Fruit fly (Drosophila melanogaster) whole organism, embryonic: ENCODE data around the gene slam.

Experiments used
- Ada2b ChIP-seq: fragments of 200-800 bp; sonication (Bioruptor generic); IDR thresholded peaks from 2 replicates; pipeline ENCODE4 v1.3.6; 2022; ENCODE audit warnings: missing biosample characterization, missing genetic modification characterization
- CG10979 ChIP-seq: fragments of 200-800 bp; sonication (Bioruptor generic); optimal IDR thresholded peaks from 2 replicates; lab custom pipeline; 2018; ENCODE audit warnings: missing biosample characterization, mild to moderate bottlenecking, missing genetic modification characterization, moderate library complexity
- CG12744 ChIP-seq: fragments of 200-800 bp; sonication (Bioruptor generic); optimal IDR thresholded peaks from 2 replicates; lab custom pipeline; 2016; ENCODE audit warnings: missing biosample characterization, missing genetic modification characterization
- CG12942 ChIP-seq: fragments of 200-800 bp; sonication (Bioruptor generic); optimal IDR thresholded peaks from 3 replicates; lab custom pipeline; 2016; ENCODE audit warnings: missing biosample characterization, missing genetic modification characterization
- CG13123 ChIP-seq: fragments of 200-800 bp; sonication (Bioruptor generic); optimal IDR thresholded peaks from 2 replicates; lab custom pipeline; 2016; ENCODE audit warnings: missing biosample characterization, missing genetic modification characterization
- CG14667 ChIP-seq: fragments of 200-800 bp; sonication (Bioruptor generic); IDR thresholded peaks from 2 replicates; pipeline ENCODE4 v1.3.6; 2022; ENCODE audit warnings: missing biosample characterization, missing genetic modification characterization
- CG17361 ChIP-seq: fragments of 200-800 bp; sonication (Bioruptor generic); IDR thresholded peaks from 3 replicates; pipeline ENCODE4 v1.3.6; 2022; ENCODE audit warnings: missing biosample characterization, missing genetic modification characterization
- CG17802 ChIP-seq: fragments of 200-800 bp; sonication (Bioruptor generic); optimal IDR thresholded peaks from 2 replicates; lab custom pipeline; 2018; ENCODE audit warnings: missing biosample characterization, mild to moderate bottlenecking, missing genetic modification characterization, moderate library complexity
- CG1792 ChIP-seq: fragments of 200-800 bp; sonication (Bioruptor generic); optimal IDR thresholded peaks from 2 replicates; lab custom pipeline; 2016; ENCODE audit warnings: missing biosample characterization, missing genetic modification characterization
- CG2116 ChIP-seq: fragments of 200-800 bp; sonication (Bioruptor generic); optimal IDR thresholded peaks from 3 replicates; lab custom pipeline; 2018; ENCODE audit warnings: missing biosample characterization, mild to moderate bottlenecking, missing genetic modification characterization
- CG34376 ChIP-seq: fragments of 200-800 bp; sonication (Bioruptor generic); optimal IDR thresholded peaks from 2 replicates; lab custom pipeline; 2018; ENCODE audit warnings: missing biosample characterization, mild to moderate bottlenecking, missing genetic modification characterization
- CG42726 ChIP-seq: fragments of 200-800 bp; sonication (Bioruptor generic); IDR thresholded peaks from 2 replicates; pipeline ENCODE4 v1.3.6; 2022; ENCODE audit warnings: missing biosample characterization, missing genetic modification characterization; ENCODE audit not compliant: partially characterized antibody
- CG5953 ChIP-seq: fragments of 200-800 bp; sonication (Bioruptor generic); IDR thresholded peaks from 2 replicates; pipeline ENCODE4 v1.3.6; 2022; ENCODE audit warnings: missing biosample characterization, missing genetic modification characterization
- CG8388 ChIP-seq: fragments of 200-800 bp; sonication (Bioruptor generic); optimal IDR thresholded peaks from 2 replicates; lab custom pipeline; 2019; ENCODE audit warnings: missing biosample characterization, mild to moderate bottlenecking, missing genetic modification characterization, moderate library complexity
- D19A ChIP-seq: fragments of 200-800 bp; optimal IDR thresholded peaks from 3 replicates; lab custom pipeline; 2019; ENCODE audit warnings: missing biosample characterization, mild to moderate bottlenecking, missing genetic modification characterization, moderate library complexity
- D19B ChIP-seq: fragments of 200-800 bp; sonication (Bioruptor generic); optimal IDR thresholded peaks from 2 replicates; lab custom pipeline; 2017; ENCODE audit warnings: missing biosample characterization, mild to moderate bottlenecking, missing genetic modification characterization
- Dek ChIP-seq: fragments of 200-800 bp; sonication (Bioruptor generic); optimal IDR thresholded peaks from 3 replicates; lab custom pipeline; 2019; ENCODE audit warnings: missing biosample characterization, mild to moderate bottlenecking, missing genetic modification characterization, moderate library complexity
- Fer1 ChIP-seq: fragments of 200-800 bp; sonication (Bioruptor generic); optimal IDR thresholded peaks from 2 replicates; lab custom pipeline; 2017; ENCODE audit warnings: missing biosample characterization, mild to moderate bottlenecking, missing genetic modification characterization
- Gsc ChIP-seq: fragments of 200-800 bp; sonication (Bioruptor generic); IDR thresholded peaks from 2 replicates; pipeline ENCODE4 v1.3.6; 2022; ENCODE audit warnings: missing biosample characterization, missing genetic modification characterization
- HLHmδ ChIP-seq: fragments of 200-800 bp; sonication (Bioruptor generic); optimal IDR thresholded peaks from 2 replicates; lab custom pipeline; 2018; ENCODE audit warnings: missing biosample characterization, mild to moderate bottlenecking, missing genetic modification characterization, moderate library complexity
- Lhr ChIP-seq: fragments of 200-800 bp; sonication (Bioruptor generic); optimal IDR thresholded peaks from 3 replicates; lab custom pipeline; 2017; ENCODE audit warnings: mild to moderate bottlenecking, missing biosample characterization, missing genetic modification reagents, missing genetic modification characterization
- Sox102F ChIP-seq: fragments of 200-800 bp; sonication (Bioruptor generic); optimal IDR thresholded peaks from 2 replicates; lab custom pipeline; 2018; ENCODE audit warnings: missing biosample characterization, mild to moderate bottlenecking, missing genetic modification characterization, moderate library complexity
- Sry-β ChIP-seq: fragments of 200-800 bp; sonication (Bioruptor generic); optimal IDR thresholded peaks from 2 replicates; lab custom pipeline; 2018; ENCODE audit warnings: missing biosample characterization, mild to moderate bottlenecking, missing genetic modification characterization, moderate library complexity
- Vsx1 ChIP-seq: fragments of 200-800 bp; sonication (Bioruptor generic); optimal IDR thresholded peaks from 2 replicates; lab custom pipeline; 2017; ENCODE audit warnings: missing biosample characterization, mild to moderate bottlenecking, missing genetic modification characterization, missing genetic modification reagents
- ab ChIP-seq: fragments of 200-800 bp; sonication (Bioruptor generic); optimal IDR thresholded peaks from 2 replicates; lab custom pipeline; 2016; ENCODE audit warnings: missing biosample characterization, missing genetic modification characterization
- ase ChIP-seq: fragments of 200-800 bp; sonication (Bioruptor generic); IDR thresholded peaks from 3 replicates; pipeline ENCODE4 v1.3.6; 2022; ENCODE audit warnings: missing biosample characterization, missing genetic modification characterization
- bcd ChIP-seq: fragments of 200-800 bp; sonication (Bioruptor generic); optimal IDR thresholded peaks from 2 replicates; lab custom pipeline; 2017; ENCODE audit warnings: missing biosample characterization, mild to moderate bottlenecking, missing genetic modification characterization
- bigmax ChIP-seq: fragments of 200-800 bp; sonication (Bioruptor generic); optimal IDR thresholded peaks from 2 replicates; lab custom pipeline; 2018; ENCODE audit warnings: missing biosample characterization, mild to moderate bottlenecking, missing genetic modification characterization
- btn ChIP-seq: fragments of 200-800 bp; sonication (Bioruptor generic); optimal IDR thresholded peaks from 2 replicates; lab custom pipeline; 2016; ENCODE audit warnings: missing biosample characterization, missing genetic modification characterization
- en ChIP-seq: fragments of 200-800 bp; sonication (Bioruptor generic); optimal IDR thresholded peaks from 2 replicates; lab custom pipeline; 2016; ENCODE audit warnings: missing biosample characterization, missing genetic modification characterization
- fd96Cb ChIP-seq: fragments of 200-800 bp; sonication (Bioruptor generic); optimal IDR thresholded peaks from 2 replicates; lab custom pipeline; 2018; ENCODE audit warnings: missing biosample characterization, mild to moderate bottlenecking, missing genetic modification characterization, moderate library complexity
- fu2 ChIP-seq: fragments of 200-800 bp; sonication (Bioruptor generic); optimal IDR thresholded peaks from 2 replicates; lab custom pipeline; 2016; ENCODE audit warnings: missing biosample characterization, missing genetic modification characterization
- gfzf ChIP-seq: fragments of 200-800 bp; sonication (Bioruptor generic); optimal IDR thresholded peaks from 2 replicates; lab custom pipeline; 2016; ENCODE audit warnings: missing biosample characterization, mild to moderate bottlenecking, missing genetic modification characterization, moderate library complexity
- gsb ChIP-seq: fragments of 200-800 bp; sonication (Bioruptor generic); IDR thresholded peaks from 2 replicates; pipeline ENCODE4 v1.3.6; 2022; ENCODE audit warnings: missing biosample characterization, missing genetic modification characterization
- h ChIP-seq: fragments of >200 bp; optimal IDR thresholded peaks from 2 replicates; lab custom pipeline; 2017
- hth ChIP-seq: fragments of >200 bp; optimal IDR thresholded peaks from 2 replicates; lab custom pipeline; 2017; ENCODE audit warnings: inconsistent platforms
- kah ChIP-seq: fragments of 200-800 bp; sonication (Bioruptor generic); optimal IDR thresholded peaks from 2 replicates; lab custom pipeline; 2018; ENCODE audit warnings: missing biosample characterization, mild to moderate bottlenecking, missing genetic modification characterization
- ken ChIP-seq: fragments of 200-800 bp; sonication (Bioruptor generic); IDR thresholded peaks from 3 replicates; pipeline ENCODE4 v1.3.6; 2022; ENCODE audit warnings: missing biosample characterization, missing genetic modification characterization
- mam ChIP-seq: fragments of 200-800 bp; sonication (Bioruptor generic); optimal IDR thresholded peaks from 3 replicates; lab custom pipeline; 2016; ENCODE audit warnings: missing biosample characterization, missing genetic modification characterization
- odd ChIP-seq: fragments of 200-800 bp; sonication (Bioruptor generic); optimal IDR thresholded peaks from 2 replicates; lab custom pipeline; 2017; ENCODE audit warnings: missing biosample characterization, mild to moderate bottlenecking, missing genetic modification characterization
- pb ChIP-seq: fragments of 200-800 bp; sonication (Bioruptor generic); optimal IDR thresholded peaks from 3 replicates; lab custom pipeline; 2016; ENCODE audit warnings: missing biosample characterization, missing genetic modification characterization
- phol ChIP-seq: fragments of 200-800 bp; sonication (Bioruptor generic); optimal IDR thresholded peaks from 3 replicates; lab custom pipeline; 2018; ENCODE audit warnings: missing biosample characterization, mild to moderate bottlenecking, missing genetic modification characterization, moderate library complexity
- repo ChIP-seq: fragments of 200-800 bp; sonication (Bioruptor generic); optimal IDR thresholded peaks from 2 replicates; lab custom pipeline; 2016; ENCODE audit warnings: missing biosample characterization, missing genetic modification characterization
- rib ChIP-seq: fragments of 200-800 bp; sonication (Bioruptor generic); IDR thresholded peaks from 2 replicates; pipeline ENCODE4 v1.3.6; 2022; ENCODE audit warnings: missing biosample characterization, missing genetic modification characterization
- sc ChIP-seq, 3 experiments: fragments of >200 bp in 2 of 3; fragments of 200-800 bp in 1 of 3; sonication (Bioruptor generic) in 1 of 3; optimal IDR thresholded peaks; 2 replicates in 2 of 3; 3 replicates in 1 of 3; lab custom pipeline; 2017; ENCODE audit warnings: mild to moderate bottlenecking in 1 of 3, missing biosample characterization in 1 of 3, missing genetic modification characterization in 1 of 3, missing genetic modification reagents in 1 of 3
- sd ChIP-seq: fragments of 200-800 bp; sonication (Bioruptor generic); optimal IDR thresholded peaks from 3 replicates; lab custom pipeline; 2018; ENCODE audit warnings: missing biosample characterization, mild to moderate bottlenecking, missing genetic modification characterization, moderate library complexity
- tup ChIP-seq: fragments of 200-800 bp; sonication (Bioruptor generic); optimal IDR thresholded peaks from 2 replicates; lab custom pipeline; 2016; ENCODE audit warnings: missing biosample characterization, mild to moderate bottlenecking, missing genetic modification characterization, moderate library complexity
- twi ChIP-seq: fragments of 200-800 bp; optimal IDR thresholded peaks from 2 replicates; lab custom pipeline; 2019; ENCODE audit warnings: missing biosample characterization, mild to moderate bottlenecking, missing genetic modification characterization, moderate library complexity
- unpg ChIP-seq: fragments of 200-800 bp; sonication (Bioruptor generic); optimal IDR thresholded peaks from 3 replicates; lab custom pipeline; 2018; ENCODE audit warnings: missing biosample characterization, mild to moderate bottlenecking, missing genetic modification characterization, moderate library complexity

Gene slam

dm6 chr2L:6339010-6339897, 32.9 kb upstream of the slam start (continued):
- TF ChIP-seq CG10979 (tag; lab: Kevin White, UChicago) (peak; percentile 17), ab (GFP tag; lab: Kevin White, UChicago) (no peak), sd (no peak), unpg (GFP tag; lab: Kevin White, UChicago) (peak; percentile 44), gsb (GFP tag; lab: Robert Waterston, UW) (no peak), CG14667 (GFP tag; lab: Robert Waterston, UW) (no peak), D19A (tag; lab: Kevin White, UChicago) (no peak), Dek (tag; lab: Kevin White, UChicago) (peak; percentile 55), ken (GFP tag; lab: Robert Waterston, UW) (no peak), bigmax (GFP tag; lab: Kevin White, UChicago) (no peak), Fer1 (GFP tag; lab: Kevin White, UChicago) (peak; percentile 14), en (GFP tag; lab: Kevin White, UChicago) (no peak), pb (no peak), fd96Cb (tag; lab: Kevin White, UChicago) (peak; percentile 41), CG12744 (GFP tag; lab: Kevin White, UChicago) (no peak), CG2116 (GFP tag; lab: Kevin White, UChicago) (no peak), CG5953 (no peak; the same call in 1 of the 2 replicates), ase (GFP tag; lab: Robert Waterston, UW) (peak; percentile 55; the same call in 1 of the 3 replicates), HLHmδ (GFP tag; lab: Kevin White, UChicago) (peak; percentile 69), twi (tag; lab: Kevin White, UChicago) (no peak), repo (peak; percentile 38), gfzf (GFP tag; lab: Kevin White, UChicago) (no peak), rib (GFP tag; lab: Robert Waterston, UW) (no peak), odd (GFP tag; lab: Kevin White, UChicago) (no peak), h (lab: Kevin White, UChicago) (no peak), CG1792 (GFP tag; lab: Kevin White, UChicago) (no peak), tup (GFP tag; lab: Kevin White, UChicago) (no peak), bcd (GFP tag; lab: Kevin White, UChicago) (peak; percentile 4), Gsc (GFP tag; lab: Robert Waterston, UW) (no peak), CG8388 (GFP tag; lab: Kevin White, UChicago) (peak; percentile 23), CG13123 (no peak), CG34376 (no peak), CG17361 (GFP tag; lab: Robert Waterston, UW) (no peak), Lhr (no peak), Vsx1 (GFP tag; lab: Kevin White, UChicago) (no peak), Ada2b (peak; percentile 25; the same call in 1 of the 2 replicates), fu2 (GFP tag; lab: Kevin White, UChicago) (peak; percentile 23), mam (GFP tag; lab: Kevin White, UChicago) (peak; percentile 57), sc (optimal IDR thresholded peaks at IDR 0.05; lab: Kevin White, UChicago) (no peak), sc (GFP tag; optimal IDR thresholded peaks at IDR 0.05; lab: Kevin White, UChicago) (peak; percentile 33), CG17802 (tag; lab: Kevin White, UChicago) (peak; percentile 6), Sry-β (GFP tag; lab: Kevin White, UChicago) (no peak), Sox102F (GFP tag; lab: Kevin White, UChicago) (no peak), btn (GFP tag; lab: Kevin White, UChicago) (no peak), hth (lab: Kevin White, UChicago) (no peak), CG12942 (no peak), CG42726 (GFP tag; lab: Robert Waterston, UW) (0 out of 2 replicates have a peak, but pooled peaks have one; percentile 49), D19B (no peak), phol (tag; lab: Kevin White, UChicago) (peak; percentile 46), kah (GFP tag; lab: Kevin White, UChicago) (peak; percentile 98)
